Worm (Caenorhabditis elegans): ENCODE data around the gene C49F5.7.

DNA sequence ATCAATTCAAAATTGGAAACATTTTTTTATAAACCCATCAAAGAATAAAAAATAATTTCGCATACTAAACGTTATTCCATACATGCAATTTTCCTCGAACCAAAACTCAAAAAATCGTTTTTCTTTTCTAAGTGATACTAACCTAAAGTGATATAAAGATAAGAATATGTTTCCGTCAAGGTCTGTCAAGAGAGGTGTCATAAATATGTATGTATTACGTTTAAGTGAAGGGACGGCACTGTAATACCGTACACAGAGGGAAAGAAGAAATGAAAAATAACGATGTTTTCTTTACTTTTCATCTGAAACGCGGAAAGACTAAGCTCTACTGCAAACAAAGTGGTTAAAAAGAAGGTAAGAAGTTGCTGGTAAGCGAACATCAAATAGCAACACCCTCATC lies 11.9 kb downstream of the C49F5.7 start:
- TF ChIP-seq jun-1 (tag; optimal IDR thresholded peaks at IDR 0.05) (no peak), aly-2 (tag; optimal IDR thresholded peaks at IDR 0.05) (no peak)
